Worm (Caenorhabditis elegans) whole organism, mixed stage, embryonic: Measurements from ENCODE around the gene cut-2.

Source experiments
- snpc-4 ChIP-seq: fragments of 150-350 bp; optimal IDR thresholded peaks from 2 replicates; lab custom pipeline; 2014; ENCODE audit warnings: missing biosample characterization, missing genetic modification characterization
- unc-39 ChIP-seq: fragments of 150-350 bp; optimal IDR thresholded peaks from 2 replicates; lab custom pipeline; 2014; ENCODE audit warnings: missing biosample characterization, missing genetic modification characterization

ce11 chrV:13373643-13374042 is 41.1 kb upstream of the cut-2 start:
- TF ChIP-seq snpc-4 (tag; lab: Kevin White, UChicago) (no peak), unc-39 (tag; lab: Kevin White, UChicago) (no peak)
